Fruit fly (Drosophila melanogaster): Measurements from ENCODE around the gene iav.

DNA sequence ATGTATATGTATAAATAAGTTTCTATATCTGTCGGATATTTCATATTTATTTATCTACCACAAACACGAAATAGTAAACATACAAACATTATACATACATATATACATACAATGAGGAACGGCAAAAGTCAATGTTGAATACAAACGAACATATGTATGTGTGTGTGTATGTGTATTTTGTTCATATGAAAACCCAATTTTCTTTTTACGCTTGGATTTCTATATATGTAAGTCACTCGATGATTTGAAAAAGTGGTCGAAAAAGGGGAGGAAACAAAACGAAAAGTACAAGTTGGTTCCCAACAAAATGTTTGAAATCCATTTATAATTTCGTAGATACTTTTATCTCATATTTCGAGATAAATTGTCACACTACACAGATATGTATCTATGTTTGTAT, 43.5 kb downstream of the iav start:
- TF ChIP-seq CTCF (optimal IDR thresholded peaks at IDR 0.05) (no peak), CG8478 (optimal IDR thresholded peaks at IDR 0.05) (no peak)
